Fruit fly (Drosophila melanogaster): Measurements from ENCODE around the gene TfIIEalpha.

- peak; percentile 66 for TF ChIP-seq Dif (GFP tag; optimal IDR thresholded peaks at IDR 0.05; ENCODE audit: partially characterized antibody)
- no peak for TF ChIP-seq Hnf4 (GFP tag; optimal IDR thresholded peaks at IDR 0.05)
- TF ChIP-seq sage (GFP tag; optimal IDR thresholded peaks at IDR 0.05): no peak
- TF ChIP-seq h (GFP tag; optimal IDR thresholded peaks at IDR 0.05): no peak
- TF ChIP-seq sv (GFP tag; optimal IDR thresholded peaks at IDR 0.05): no peak
- TF ChIP-seq Rel (GFP tag; optimal IDR thresholded peaks at IDR 0.05): no peak
- TF ChIP-seq Rel (tag; optimal IDR thresholded peaks at IDR 0.05): peak; percentile 3
- TF ChIP-seq Sp1 (GFP tag; optimal IDR thresholded peaks at IDR 0.05): no peak
- no peak for TF ChIP-seq brk (GFP tag; optimal IDR thresholded peaks at IDR 0.05)
- TF ChIP-seq dl (GFP tag; optimal IDR thresholded peaks at IDR 0.05; ENCODE audit: insufficient read depth in 1 of 2, partially characterized antibody in 2 of 2): peak; percentile 11 to 34
- no peak for TF ChIP-seq Myc (optimal IDR thresholded peaks at IDR 0.05)
- TF ChIP-seq fru (GFP tag; optimal IDR thresholded peaks at IDR 0.05): peak; percentile 2
Measured at dm6 chr3L:11715187-11715586, 33.3 kb downstream of the TfIIEalpha start, which contains the start of gene CG14132.
